Fruit fly (Drosophila melanogaster): ENCODE measurements around the gene CG4849.

Gene CG4849

DNA sequence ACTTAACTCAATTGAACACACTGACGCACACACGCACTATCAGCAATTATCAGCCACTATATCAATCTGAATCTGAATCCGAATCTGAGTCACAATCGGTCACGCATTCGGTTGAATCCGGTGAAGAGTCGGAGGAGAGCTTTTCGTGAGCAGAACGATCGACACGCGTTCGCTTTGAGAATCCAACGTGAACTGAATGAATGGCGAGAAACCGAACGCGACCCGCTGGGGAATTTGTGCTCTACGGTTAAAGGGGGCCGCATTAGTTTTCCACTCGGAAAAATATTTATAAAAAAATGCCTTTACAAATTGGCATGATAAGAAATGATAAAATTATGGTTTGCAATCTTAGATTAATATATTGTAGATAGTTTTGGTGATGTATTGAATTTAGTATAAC lies 25.0 kb downstream of the CG4849 start, which contains the start of gene betaTub97EF:
Gene betaTub97EF, minus strand, starts transcription at position 196 of the 400 bp plus-strand sequence.
- TF ChIP-seq fkh (GFP tag; optimal IDR thresholded peaks at IDR 0.05), result no peak
- no peak for TF ChIP-seq dac (GFP tag; optimal IDR thresholded peaks at IDR 0.05)
- TF ChIP-seq CG31627 (GFP tag; optimal IDR thresholded peaks at IDR 0.05), result no peak
- TF ChIP-seq CG1621 (tag; optimal IDR thresholded peaks at IDR 0.05), result no peak
- no peak for TF ChIP-seq esn (GFP tag; optimal IDR thresholded peaks at IDR 0.05)
- TF ChIP-seq net (GFP tag; optimal IDR thresholded peaks at IDR 0.05), result no peak
- TF ChIP-seq CG3032 (tag; optimal IDR thresholded peaks at IDR 0.05), result no peak
- no peak for TF ChIP-seq Ets96B (tag; optimal IDR thresholded peaks at IDR 0.05)
- TF ChIP-seq Sox15 (GFP tag; optimal IDR thresholded peaks at IDR 0.05), result no peak
- TF ChIP-seq dsx (GFP tag; optimal IDR thresholded peaks at IDR 0.05; ENCODE audit: poor library complexity, severe bottlenecking), result no peak
- TF ChIP-seq CG6276 (GFP tag; optimal IDR thresholded peaks at IDR 0.05), result no peak
- no peak for TF ChIP-seq CG6854 (GFP tag; optimal IDR thresholded peaks at IDR 0.05)
- peak; percentile 45; the same call in 2 of the 3 replicates for TF ChIP-seq eg (GFP tag; IDR thresholded peaks at IDR 0.05)
- TF ChIP-seq CG11294 (GFP tag; IDR thresholded peaks at IDR 0.05), result peak; percentile 60
- TF ChIP-seq CG15336 (GFP tag; IDR thresholded peaks at IDR 0.05), result no peak
- TF ChIP-seq pdm3 (GFP tag; optimal IDR thresholded peaks at IDR 0.05), result peak; percentile 16
- TF ChIP-seq cyc (GFP tag; optimal IDR thresholded peaks at IDR 0.05), result no peak
- TF ChIP-seq CG6163 (GFP tag; IDR thresholded peaks at IDR 0.05), result peak; percentile 36; the same call in 1 of the 3 replicates
- no peak for TF ChIP-seq Ets21C (GFP tag; optimal IDR thresholded peaks at IDR 0.05)
- TF ChIP-seq Eip78C (GFP tag), result peak; percentile 69
- TF ChIP-seq CG11762 (GFP tag; optimal IDR thresholded peaks at IDR 0.05; ENCODE audit: insufficient read depth), result no peak
- no peak for TF ChIP-seq Smox (GFP tag; optimal IDR thresholded peaks at IDR 0.05)
- TF ChIP-seq topi (GFP tag; optimal IDR thresholded peaks at IDR 0.05), result no peak
- TF ChIP-seq Gug (GFP tag; IDR thresholded peaks at IDR 0.05), result peak; percentile 42

DNA sequence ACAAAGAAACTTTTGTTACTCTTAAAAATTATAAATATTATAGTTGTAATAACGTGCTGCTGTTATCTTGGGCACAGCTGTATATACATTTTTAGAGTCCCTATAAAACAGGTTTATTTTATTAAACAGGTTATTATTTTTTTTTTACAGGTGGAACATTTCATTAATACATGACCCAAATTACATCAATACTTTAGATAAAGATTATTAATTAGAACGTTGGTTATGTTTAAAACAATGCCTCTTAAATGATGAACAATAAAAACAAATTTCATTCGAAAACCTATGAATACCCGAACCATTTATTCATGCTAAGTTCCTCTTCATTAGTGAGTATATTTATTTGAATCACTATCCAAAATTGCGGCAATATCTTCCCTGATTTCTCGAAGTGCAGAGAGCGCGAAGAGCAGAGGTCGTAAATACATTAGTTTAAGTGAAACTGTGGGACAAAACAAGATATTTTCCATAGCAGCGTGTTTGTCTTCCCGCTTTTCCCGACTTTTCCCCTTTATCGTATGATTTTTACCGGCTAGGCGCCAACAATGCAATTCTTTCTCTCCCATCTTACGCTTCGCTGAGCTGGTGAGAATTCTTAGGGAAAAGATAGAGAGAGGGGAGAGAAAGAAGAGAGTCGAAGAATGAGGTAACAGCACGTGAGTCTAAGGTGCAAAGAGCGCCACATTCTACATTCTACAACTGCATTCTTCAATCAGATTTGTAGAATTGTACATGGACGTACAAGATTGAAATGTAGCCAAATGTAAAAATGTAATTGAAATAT lies 25.6 kb downstream of the CG4849 start:
- peak; percentile 12 for TF ChIP-seq vri (GFP tag; optimal IDR thresholded peaks at IDR 0.05)
- TF ChIP-seq fd59A (GFP tag; optimal IDR thresholded peaks at IDR 0.05), result no peak
- peak in 1 of 2 experiments; percentile 86 for TF ChIP-seq salr (GFP tag; optimal IDR thresholded peaks at IDR 0.05)
- TF ChIP-seq Eip75B (GFP tag; optimal IDR thresholded peaks at IDR 0.05), result no peak
- peak; percentile 59 for TF ChIP-seq CG15336 (GFP tag; IDR thresholded peaks at IDR 0.05)
- no peak for TF ChIP-seq fkh (GFP tag; optimal IDR thresholded peaks at IDR 0.05)
- TF ChIP-seq CG11762 (GFP tag; optimal IDR thresholded peaks at IDR 0.05; ENCODE audit: insufficient read depth), result peak; percentile 7
- peak; percentile 67 for TF ChIP-seq CG4318 (GFP tag; optimal IDR thresholded peaks at IDR 0.05)
- no peak for TF ChIP-seq CG9139 (GFP tag; optimal IDR thresholded peaks at IDR 0.05)
- peak; percentile 12 for TF ChIP-seq Sox15 (GFP tag; optimal IDR thresholded peaks at IDR 0.05)
- TF ChIP-seq Hr4 (GFP tag; optimal IDR thresholded peaks at IDR 0.05), result peak; percentile 50
- TF ChIP-seq CG34406 (GFP tag; optimal IDR thresholded peaks at IDR 0.05), result peak; percentile 14
- TF ChIP-seq net (GFP tag; optimal IDR thresholded peaks at IDR 0.05), result peak; percentile 41
- peak; percentile 72 for TF ChIP-seq Eip78C (GFP tag)
- TF ChIP-seq CG8319 (GFP tag; optimal IDR thresholded peaks at IDR 0.05), result no peak
- no peak for TF ChIP-seq fd85E (GFP tag; optimal IDR thresholded peaks at IDR 0.05)
- TF ChIP-seq CG16779 (tag; optimal IDR thresholded peaks at IDR 0.05), result no peak
- no peak for TF ChIP-seq ss (GFP tag; optimal IDR thresholded peaks at IDR 0.05)
- TF ChIP-seq achi (GFP tag; optimal IDR thresholded peaks at IDR 0.05), result peak; percentile 19
- TF ChIP-seq Lpt (GFP tag; optimal IDR thresholded peaks at IDR 0.05), result no peak
- TF ChIP-seq Met (GFP tag; optimal IDR thresholded peaks at IDR 0.05), result peak; percentile 3
- peak; percentile 21 for TF ChIP-seq CG3919 (GFP tag; optimal IDR thresholded peaks at IDR 0.05)
- TF ChIP-seq CG32006 (GFP tag; optimal IDR thresholded peaks at IDR 0.05), result peak; percentile 85
- TF ChIP-seq eg (GFP tag; IDR thresholded peaks at IDR 0.05), result peak; percentile 76
- TF ChIP-seq OdsH (GFP tag; optimal IDR thresholded peaks at IDR 0.05), result peak; percentile 49
- TF ChIP-seq Ets21C (GFP tag; optimal IDR thresholded peaks at IDR 0.05), result no peak
- no peak for TF ChIP-seq spab (GFP tag; optimal IDR thresholded peaks at IDR 0.05)
- peak; percentile 15 for TF ChIP-seq CG6792 (GFP tag; optimal IDR thresholded peaks at IDR 0.05)
- no peak for TF ChIP-seq Blimp-1 (GFP tag; optimal IDR thresholded peaks at IDR 0.05)
- peak; percentile 11 for TF ChIP-seq pdm3 (GFP tag; optimal IDR thresholded peaks at IDR 0.05)
- TF ChIP-seq CG10669 (GFP tag; optimal IDR thresholded peaks at IDR 0.05), result peak; percentile 34
- TF ChIP-seq Hr39 (GFP tag; optimal IDR thresholded peaks at IDR 0.05), result peak; percentile 24
- TF ChIP-seq dsx (GFP tag; optimal IDR thresholded peaks at IDR 0.05; ENCODE audit: poor library complexity, severe bottlenecking), result no peak
- no peak for TF ChIP-seq lz (GFP tag; optimal IDR thresholded peaks at IDR 0.05)
